Worm (Caenorhabditis elegans): ENCODE results near the gene Y47D3A.31.

Y47D3A.31 gene

DNA sequence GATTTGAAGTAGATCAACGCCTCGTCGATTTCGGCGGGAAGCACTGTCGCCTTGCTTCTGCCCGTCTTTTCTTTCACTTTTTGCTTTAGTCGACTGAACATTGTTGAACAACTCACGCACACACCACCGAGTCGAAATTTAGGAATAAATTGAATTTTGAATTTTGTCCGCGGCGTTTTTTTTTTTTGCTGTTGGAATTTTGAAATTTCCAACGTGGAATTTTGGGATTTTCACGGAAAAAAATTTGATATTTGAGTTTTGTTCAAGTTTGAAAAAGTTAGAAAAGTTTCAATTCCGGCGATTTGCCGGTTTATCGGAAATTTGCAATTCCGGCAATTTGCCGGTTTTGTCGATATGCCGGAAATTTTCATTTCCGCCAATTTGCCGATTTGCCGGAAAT, at the start of gene Y47D3A.31:
Y47D3A.31 (minus strand) TSS at position 101 of the 400 bp plus-strand sequence.
- TF ChIP-seq snpc-4 (tag; optimal IDR thresholded peaks at IDR 0.05) (no peak), blmp-1 (tag; optimal IDR thresholded peaks at IDR 0.05) (no peak), ham-2 (GFP tag; optimal IDR thresholded peaks at IDR 0.05) (no peak), zip-8 (tag; optimal IDR thresholded peaks at IDR 0.05) (no peak), lsy-2 (tag; optimal IDR thresholded peaks at IDR 0.05) (no peak), ceh-83 (GFP tag; optimal IDR thresholded peaks at IDR 0.05) (no peak), ztf-11 (tag; optimal IDR thresholded peaks at IDR 0.05) (no peak), lin-32 (GFP tag; optimal IDR thresholded peaks at IDR 0.05) (no peak)

DNA sequence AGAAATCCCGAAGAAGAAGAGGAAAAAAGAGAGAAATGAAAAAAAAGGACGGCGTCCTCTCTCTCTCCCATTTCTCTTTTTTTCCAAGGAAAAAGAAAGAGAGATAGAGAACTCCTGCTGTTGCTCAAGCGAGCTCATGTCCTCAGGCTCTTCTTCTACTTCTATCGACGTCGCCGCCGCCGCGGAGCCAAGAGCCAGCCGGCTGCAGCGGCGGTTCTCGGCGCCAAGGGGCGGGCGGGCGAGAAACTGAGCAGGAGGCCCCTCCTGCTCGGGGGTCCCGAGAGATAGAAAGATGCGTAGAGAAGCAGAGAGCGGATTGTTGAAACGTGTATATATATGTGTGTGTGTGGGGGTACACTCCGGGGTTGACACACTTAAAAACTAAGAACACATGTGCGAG, 46.0 kb upstream of the Y47D3A.31 start:
- TF ChIP-seq M03D4.4 (tag; optimal IDR thresholded peaks at IDR 0.05) (no peak), sptf-1 (tag; optimal IDR thresholded peaks at IDR 0.05) (peak; percentile 46), elt-3 (tag; optimal IDR thresholded peaks at IDR 0.05) (no peak)

DNA sequence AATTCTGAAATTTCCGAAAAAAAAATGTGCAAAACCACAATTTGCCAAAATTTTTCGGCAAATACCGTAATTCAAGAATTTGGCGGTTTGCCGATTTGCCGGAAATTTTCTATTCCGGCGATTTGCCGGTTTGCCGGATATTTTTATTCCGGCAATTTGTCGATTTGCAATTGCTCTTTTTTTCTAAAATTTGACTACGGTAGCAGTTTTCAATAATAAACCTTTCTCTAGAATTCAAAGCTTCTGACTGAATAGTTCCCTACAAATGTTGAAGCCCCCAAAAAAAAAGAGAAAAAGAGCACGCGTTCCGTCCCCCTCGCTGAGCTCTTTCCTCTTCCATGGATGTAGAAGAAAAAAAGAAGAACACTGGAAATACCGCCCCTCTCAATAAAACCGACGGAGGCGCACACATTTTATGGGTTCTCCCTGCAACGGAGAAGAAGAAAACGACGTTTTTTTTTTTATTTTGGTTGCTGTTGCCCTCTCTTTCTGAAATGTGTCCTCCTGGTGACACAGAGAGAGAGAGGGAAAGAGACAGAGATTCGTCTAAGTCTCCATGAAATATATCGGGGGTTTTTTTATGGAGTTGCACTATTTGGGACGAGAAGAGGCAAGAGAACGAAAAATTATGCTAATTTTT, 44.0 kb upstream of the Y47D3A.31 start:
- TF ChIP-seq nhr-28 (tag; optimal IDR thresholded peaks at IDR 0.05) (no peak), ceh-83 (GFP tag; optimal IDR thresholded peaks at IDR 0.05) (no peak), unc-39 (tag; optimal IDR thresholded peaks at IDR 0.05) (no peak), ceh-39 (tag; optimal IDR thresholded peaks at IDR 0.05) (no peak), drap-1 (GFP tag; optimal IDR thresholded peaks at IDR 0.05) (no peak), ham-2 (GFP tag; optimal IDR thresholded peaks at IDR 0.05) (no peak), unc-120 (tag; optimal IDR thresholded peaks at IDR 0.05; ENCODE audit: poor library complexity, severe bottlenecking) (no peak)

DNA sequence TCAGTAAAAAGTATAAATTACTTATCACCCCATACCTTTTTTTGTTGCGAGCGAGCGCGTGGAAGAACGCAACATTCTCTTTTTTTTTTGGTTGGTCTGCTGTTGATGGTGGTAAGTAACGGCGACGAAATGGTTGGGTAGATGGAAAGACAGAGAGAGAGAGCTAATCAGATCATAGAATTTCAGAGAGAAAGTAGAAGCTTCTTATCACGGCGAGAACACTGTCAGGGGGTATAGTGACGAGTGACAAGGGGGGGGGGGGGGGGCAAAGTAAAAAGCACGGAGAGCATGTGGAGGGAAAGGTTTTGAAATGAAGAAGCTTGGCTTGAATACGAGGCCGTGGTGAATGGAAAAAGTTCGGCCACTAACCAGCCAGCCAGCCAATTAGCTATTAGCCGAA, 40.3 kb upstream of the Y47D3A.31 start:
- TF ChIP-seq mep-1 (tag; optimal IDR thresholded peaks at IDR 0.05) (no peak), nhr-2 (tag; optimal IDR thresholded peaks at IDR 0.05) (no peak), bed-3 (GFP tag; optimal IDR thresholded peaks at IDR 0.05) (no peak), elt-3 (tag; optimal IDR thresholded peaks at IDR 0.05) (no peak), pha-4 (tag; optimal IDR thresholded peaks at IDR 0.05) (no peak), tbx-8 (GFP tag; optimal IDR thresholded peaks at IDR 0.05) (no peak), M03D4.4 (tag; optimal IDR thresholded peaks at IDR 0.05) (no peak), hlh-1 (tag; optimal IDR thresholded peaks at IDR 0.05) (no peak), sem-2 (GFP tag; optimal IDR thresholded peaks at IDR 0.05) (no peak), elt-1 (tag; optimal IDR thresholded peaks at IDR 0.05; ENCODE audit: borderline replicate concordance, insufficient read depth) (no peak), flh-1 (GFP tag; optimal IDR thresholded peaks at IDR 0.05) (no peak), unc-39 (tag; optimal IDR thresholded peaks at IDR 0.05) (no peak), ceh-83 (GFP tag; optimal IDR thresholded peaks at IDR 0.05) (no peak), ztf-11 (tag; optimal IDR thresholded peaks at IDR 0.05) (no peak), ceh-43 (GFP tag; optimal IDR thresholded peaks at IDR 0.05) (no peak), mls-2 (tag; optimal IDR thresholded peaks at IDR 0.05) (no peak), drap-1 (GFP tag; optimal IDR thresholded peaks at IDR 0.05) (no peak), zip-8 (tag; optimal IDR thresholded peaks at IDR 0.05) (no peak), ham-2 (GFP tag; optimal IDR thresholded peaks at IDR 0.05) (no peak)

DNA sequence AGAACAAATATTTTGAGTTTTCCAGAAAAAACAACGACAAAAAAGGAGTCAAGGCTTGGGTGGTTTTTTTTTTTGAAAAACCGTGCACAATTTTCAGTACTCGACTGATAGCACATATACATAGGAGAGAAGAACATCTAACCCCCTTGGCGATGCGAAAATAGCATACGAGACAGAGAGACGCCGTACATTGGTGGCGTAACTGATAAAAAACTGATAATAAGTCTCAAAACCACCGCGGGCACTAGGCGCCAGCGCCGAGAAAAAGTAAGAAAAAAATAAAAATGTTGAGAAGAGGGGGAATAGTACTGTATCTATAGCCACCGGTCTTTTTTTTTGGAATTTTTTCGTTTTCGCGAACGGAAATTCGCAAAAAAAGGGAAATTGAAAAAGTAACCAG, 38.6 kb upstream of the Y47D3A.31 start:
- TF ChIP-seq elt-1 (tag; optimal IDR thresholded peaks at IDR 0.05; ENCODE audit: borderline replicate concordance, insufficient read depth) (no peak), ham-2 (GFP tag; optimal IDR thresholded peaks at IDR 0.05) (no peak), flh-1 (GFP tag; optimal IDR thresholded peaks at IDR 0.05) (no peak), nhr-28 (tag; optimal IDR thresholded peaks at IDR 0.05) (no peak)

DNA sequence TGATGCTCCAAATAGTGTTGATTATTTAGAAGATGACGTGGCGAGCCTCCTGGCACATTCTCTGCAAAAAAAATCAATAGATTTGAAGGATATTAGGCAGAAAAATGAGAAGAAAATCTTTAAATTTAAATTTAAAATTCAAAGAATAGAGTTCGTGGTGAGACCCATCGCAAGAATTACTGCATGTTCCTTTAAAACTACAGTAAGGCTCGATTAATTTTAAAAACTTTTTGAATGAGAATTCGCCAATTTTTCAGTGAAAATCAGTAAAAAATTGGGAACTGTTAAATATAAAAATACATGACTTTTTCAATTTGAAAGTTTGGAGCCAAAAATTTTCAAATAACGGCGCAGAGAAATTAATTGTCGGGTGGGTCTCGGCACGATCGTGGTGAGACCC, 38.1 kb upstream of the Y47D3A.31 start, which contains the start of gene tra-1:
tra-1 (minus strand) TSS at position 62 of the 400 bp plus-strand sequence.
- no peak for TF ChIP-seq drap-1 (GFP tag; optimal IDR thresholded peaks at IDR 0.05)
- TF ChIP-seq elt-3 (tag; optimal IDR thresholded peaks at IDR 0.05), result no peak
- TF ChIP-seq unc-120 (tag; optimal IDR thresholded peaks at IDR 0.05; ENCODE audit: poor library complexity, severe bottlenecking), result no peak
- TF ChIP-seq lin-13 (tag; optimal IDR thresholded peaks at IDR 0.05), result no peak
- no peak for TF ChIP-seq lin-32 (GFP tag; optimal IDR thresholded peaks at IDR 0.05)
- no peak for TF ChIP-seq nhr-12 (tag; optimal IDR thresholded peaks at IDR 0.05)
- TF ChIP-seq snpc-4 (tag; optimal IDR thresholded peaks at IDR 0.05), result no peak
- no peak for TF ChIP-seq unc-39 (tag; optimal IDR thresholded peaks at IDR 0.05)
- TF ChIP-seq M03D4.4 (tag; optimal IDR thresholded peaks at IDR 0.05), result no peak
- TF ChIP-seq ham-2 (GFP tag; optimal IDR thresholded peaks at IDR 0.05), result no peak
- no peak for TF ChIP-seq tbx-8 (GFP tag; optimal IDR thresholded peaks at IDR 0.05)
- no peak for TF ChIP-seq hlh-1 (tag; optimal IDR thresholded peaks at IDR 0.05)
- TF ChIP-seq cnd-1 (tag; optimal IDR thresholded peaks at IDR 0.05), result no peak
- TF ChIP-seq elt-1 (tag; optimal IDR thresholded peaks at IDR 0.05; ENCODE audit: borderline replicate concordance, insufficient read depth), result no peak
- TF ChIP-seq mab-5 (tag; optimal IDR thresholded peaks at IDR 0.05), result no peak
